Worm (Caenorhabditis elegans) whole organism, L1 larva: ENCODE results near the gene T06D8.10.

Source experiments
- C16A3.4 ChIP-seq: fragments of 150-350 bp; optimal IDR thresholded peaks from 2 replicates; lab custom pipeline; 2014; ENCODE audit warnings: missing biosample characterization, missing genetic modification characterization
- C34B4.2 ChIP-seq: sonication (generic microtip); optimal IDR thresholded peaks from 2 replicates; lab custom pipeline; 2017; ENCODE audit warnings: mild to moderate bottlenecking, missing genetic modification characterization, missing compliant biosample characterization
- F16B12.6 ChIP-seq: fragments of 150-350 bp; optimal IDR thresholded peaks from 2 replicates; lab custom pipeline; 2014; ENCODE audit warnings: missing biosample characterization, missing genetic modification characterization
- Y116A8C.19 ChIP-seq: sonication (generic microtip); optimal IDR thresholded peaks from 2 replicates; lab custom pipeline; 2016; ENCODE audit warnings: missing compliant biosample characterization, missing genetic modification characterization, borderline replicate concordance
- alr-1 ChIP-seq: fragments of 200-800 bp; sonication (Bioruptor generic); optimal IDR thresholded peaks from 2 replicates; lab custom pipeline; 2018; ENCODE audit warnings: borderline replicate concordance, mild to moderate bottlenecking, missing genetic modification characterization, missing compliant biosample characterization
- blmp-1 ChIP-seq: fragments of 150-350 bp; optimal IDR thresholded peaks from 2 replicates; lab custom pipeline; 2014; ENCODE audit warnings: missing biosample characterization, missing genetic modification characterization
- ceh-90 ChIP-seq: sonication (generic microtip); optimal IDR thresholded peaks from 2 replicates; lab custom pipeline; 2016; ENCODE audit warnings: missing genetic modification characterization, missing compliant biosample characterization
- ces-1 ChIP-seq: fragments of 150-350 bp; optimal IDR thresholded peaks from 2 replicates; lab custom pipeline; 2014; ENCODE audit warnings: missing biosample characterization, missing genetic modification reagents, missing genetic modification characterization
- dpl-1 ChIP-seq, 3 experiments: fragments of 150-350 bp in 2 of 3; sonication (generic microtip) in 1 of 3; optimal IDR thresholded peaks; 2 replicates each; lab custom pipeline; 2014 to 2017; ENCODE audit warnings: missing biosample characterization in 3 of 3, missing genetic modification characterization in 3 of 3, missing genetic modification reagents in 3 of 3
- efl-1 ChIP-seq, 4 experiments: fragments of 150-350 bp; optimal IDR thresholded peaks in 3 of 4; peaks in 1 of 4; 1 replicate in 1 of 4; 2 replicates in 3 of 4; lab custom pipeline; 2014; ENCODE audit warnings: missing biosample characterization in 2 of 4, missing genetic modification characterization in 2 of 4, missing genetic modification reagents in 2 of 4
- egl-13 ChIP-seq: sonication (generic microtip); optimal IDR thresholded peaks from 2 replicates; lab custom pipeline; 2016; ENCODE audit warnings: missing genotype, missing genetic modification reagents, missing genetic modification characterization, missing compliant biosample characterization
- elt-2 ChIP-seq: sonication (generic microtip); optimal IDR thresholded peaks from 2 replicates; lab custom pipeline; 2016; ENCODE audit warnings: missing genetic modification characterization, mild to moderate bottlenecking, inconsistent platforms, missing compliant biosample characterization, missing genetic modification reagents
- elt-3 ChIP-seq, 6 experiments: fragments of 150-350 bp in 1 of 6; sonication (generic microtip); optimal IDR thresholded peaks; 2 replicates each; lab custom pipeline; 2017 to 2018; ENCODE audit warnings: missing biosample characterization in 6 of 6, missing genetic modification characterization in 6 of 6, inconsistent platforms in 1 of 6
- fkh-10 ChIP-seq: sonication (generic microtip); optimal IDR thresholded peaks from 2 replicates; lab custom pipeline; 2017; ENCODE audit warnings: missing biosample characterization, missing genetic modification reagents, missing genetic modification characterization
- fkh-4 ChIP-seq: sonication (generic microtip); optimal IDR thresholded peaks from 2 replicates; lab custom pipeline; 2016; ENCODE audit warnings: missing compliant biosample characterization, missing genetic modification characterization, borderline replicate concordance
- fkh-8 ChIP-seq: sonication (generic microtip); optimal IDR thresholded peaks from 2 replicates; lab custom pipeline; 2016; ENCODE audit warnings: mild to moderate bottlenecking, missing genetic modification characterization, missing compliant biosample characterization
- grh-1 ChIP-seq: fragments of 200-800 bp; sonication (Bioruptor generic); IDR thresholded peaks from 2 replicates; pipeline ENCODE4 v1.3.6; 2022; ENCODE audit warnings: missing genetic modification reagents, missing genetic modification characterization, missing compliant biosample characterization
- hlh-17 ChIP-seq: fragments of 200-800 bp; sonication (Bioruptor generic); optimal IDR thresholded peaks from 2 replicates; lab custom pipeline; 2018; ENCODE audit warnings: missing genetic modification characterization, mild to moderate bottlenecking, missing compliant biosample characterization, moderate library complexity, borderline replicate concordance
- hlh-4 ChIP-seq: sonication (generic microtip); optimal IDR thresholded peaks from 2 replicates; lab custom pipeline; 2016; ENCODE audit warnings: mild to moderate bottlenecking, missing genetic modification characterization, missing compliant biosample characterization
- irx-1 ChIP-seq: sonication (generic microtip); optimal IDR thresholded peaks from 2 replicates; lab custom pipeline; 2016; ENCODE audit warnings: missing genetic modification characterization, missing compliant biosample characterization
- lin-15B ChIP-seq: fragments of 150-350 bp; sonication (generic microtip); optimal IDR thresholded peaks from 3 replicates; lab custom pipeline; 2014; ENCODE audit warnings: missing biosample characterization, missing genetic modification characterization
- lin-35 ChIP-seq, 2 experiments: fragments of 150-350 bp; optimal IDR thresholded peaks; 2 replicates each; lab custom pipeline; 2014; ENCODE audit warnings: missing biosample characterization in 2 of 2, missing genetic modification characterization in 2 of 2, missing genetic modification reagents in 2 of 2
- lin-39 ChIP-seq: fragments of 150-350 bp; optimal IDR thresholded peaks from 2 replicates; lab custom pipeline; 2014; ENCODE audit warnings: missing biosample characterization, missing genetic modification reagents, missing genetic modification characterization
- lir-3 ChIP-seq: sonication (generic microtip); optimal IDR thresholded peaks from 2 replicates; lab custom pipeline; 2016; ENCODE audit warnings: mild to moderate bottlenecking, missing genetic modification characterization, moderate library complexity, missing compliant biosample characterization; ENCODE audit not compliant: poor library complexity
- lsy-2 ChIP-seq, 2 experiments: fragments of 150-350 bp; optimal IDR thresholded peaks; 2 replicates each; lab custom pipeline; 2014; ENCODE audit warnings: missing biosample characterization in 2 of 2, missing genetic modification characterization in 2 of 2
- mdl-1 ChIP-seq, 2 experiments: fragments of 150-350 bp; optimal IDR thresholded peaks; 2 replicates each; lab custom pipeline; 2014 to 2017; ENCODE audit warnings: missing biosample characterization in 2 of 2, missing genetic modification characterization in 2 of 2, inconsistent platforms in 1 of 2
- mef-2 ChIP-seq: fragments of 150-350 bp; optimal IDR thresholded peaks from 2 replicates; lab custom pipeline; 2014; ENCODE audit warnings: missing biosample characterization, missing genetic modification characterization
- mep-1 ChIP-seq: fragments of 150-350 bp; optimal IDR thresholded peaks from 2 replicates; lab custom pipeline; 2014; ENCODE audit warnings: missing biosample characterization, missing genetic modification characterization
- nhr-19 ChIP-seq: fragments of 200-800 bp; sonication (Bioruptor generic); conservative IDR thresholded peaks from 2 replicates; pipeline ENCODE4 v1.3.6; 2022; ENCODE audit warnings: missing genetic modification characterization, missing compliant biosample characterization
- nhr-20 ChIP-seq: sonication (generic microtip); optimal IDR thresholded peaks from 2 replicates; lab custom pipeline; 2016; ENCODE audit warnings: mild to moderate bottlenecking, missing genetic modification characterization, missing compliant biosample characterization
- nhr-237 ChIP-seq: fragments of 150-350 bp; optimal IDR thresholded peaks from 2 replicates; lab custom pipeline; 2014; ENCODE audit warnings: missing biosample characterization, missing genetic modification characterization
- nhr-71 ChIP-seq: sonication (generic microtip); optimal IDR thresholded peaks from 2 replicates; lab custom pipeline; 2016; ENCODE audit warnings: mild to moderate bottlenecking, missing genetic modification characterization, moderate library complexity, missing compliant biosample characterization
- nhr-76 ChIP-seq: sonication (generic microtip); optimal IDR thresholded peaks from 2 replicates; lab custom pipeline; 2017; ENCODE audit warnings: missing biosample characterization, missing genetic modification characterization
- nhr-84 ChIP-seq: sonication (generic microtip); optimal IDR thresholded peaks from 2 replicates; lab custom pipeline; 2017; ENCODE audit warnings: missing biosample characterization, missing genetic modification characterization
- nhr-85 ChIP-seq: sonication (generic microtip); peaks from one replicate; lab custom pipeline; 2016; ENCODE audit warnings: missing genetic modification characterization, inconsistent platforms, missing compliant biosample characterization
- rnt-1 ChIP-seq: sonication (generic microtip); optimal IDR thresholded peaks from 2 replicates; lab custom pipeline; 2016; ENCODE audit warnings: mild to moderate bottlenecking, missing genetic modification characterization, moderate library complexity, missing compliant biosample characterization
- skn-1 ChIP-seq: fragments of 150-350 bp; optimal IDR thresholded peaks from 2 replicates; lab custom pipeline; 2014; ENCODE audit warnings: missing biosample characterization, missing genetic modification characterization
- snu-23 ChIP-seq: sonication (generic microtip); optimal IDR thresholded peaks from 2 replicates; lab custom pipeline; 2016; ENCODE audit warnings: missing genetic modification characterization, missing compliant biosample characterization
- sptf-1 ChIP-seq: fragments of 150-350 bp; optimal IDR thresholded peaks from 2 replicates; lab custom pipeline; 2014; ENCODE audit warnings: missing biosample characterization, missing genetic modification characterization
- swsn-7 ChIP-seq: sonication (generic microtip); optimal IDR thresholded peaks from 2 replicates; lab custom pipeline; 2016; ENCODE audit warnings: missing genetic modification characterization, missing compliant biosample characterization
- tbx-2 ChIP-seq: sonication (generic microtip); optimal IDR thresholded peaks from 2 replicates; lab custom pipeline; 2016; ENCODE audit warnings: missing genetic modification characterization, missing compliant biosample characterization
- tlp-1 ChIP-seq: fragments of 150-350 bp; optimal IDR thresholded peaks from 2 replicates; lab custom pipeline; 2014; ENCODE audit warnings: missing biosample characterization, missing genetic modification characterization
- unc-130 ChIP-seq: fragments of 150-350 bp; optimal IDR thresholded peaks from 2 replicates; lab custom pipeline; 2017; ENCODE audit warnings: missing biosample characterization, missing genetic modification characterization, inconsistent platforms
- unc-62 ChIP-seq: fragments of 150-350 bp; optimal IDR thresholded peaks from 2 replicates; lab custom pipeline; 2014; ENCODE audit warnings: missing biosample characterization, missing genetic modification reagents, missing genetic modification characterization
- unc-86 ChIP-seq: sonication (generic microtip); optimal IDR thresholded peaks from 2 replicates; lab custom pipeline; 2016; ENCODE audit warnings: missing genetic modification characterization, missing compliant biosample characterization
- unc-98 ChIP-seq: fragments of 200-800 bp; sonication (Bioruptor generic); IDR thresholded peaks from 2 replicates; pipeline ENCODE4 v1.3.6; 2022; ENCODE audit warnings: missing genetic modification characterization, missing compliant biosample characterization
- xbp-1 ChIP-seq: sonication (generic microtip); optimal IDR thresholded peaks from 2 replicates; lab custom pipeline; 2016; ENCODE audit warnings: missing genetic modification characterization, missing compliant biosample characterization
- zip-4 ChIP-seq: fragments of 200-800 bp; sonication (Bioruptor generic); optimal IDR thresholded peaks from 2 replicates; lab custom pipeline; 2018; ENCODE audit warnings: mild to moderate bottlenecking, missing genetic modification characterization, moderate library complexity, missing compliant biosample characterization
- ztf-4 ChIP-seq: fragments of 150-350 bp; optimal IDR thresholded peaks from 2 replicates; lab custom pipeline; 2014; ENCODE audit warnings: missing biosample characterization, missing genetic modification characterization

T06D8.10 gene

DNA sequence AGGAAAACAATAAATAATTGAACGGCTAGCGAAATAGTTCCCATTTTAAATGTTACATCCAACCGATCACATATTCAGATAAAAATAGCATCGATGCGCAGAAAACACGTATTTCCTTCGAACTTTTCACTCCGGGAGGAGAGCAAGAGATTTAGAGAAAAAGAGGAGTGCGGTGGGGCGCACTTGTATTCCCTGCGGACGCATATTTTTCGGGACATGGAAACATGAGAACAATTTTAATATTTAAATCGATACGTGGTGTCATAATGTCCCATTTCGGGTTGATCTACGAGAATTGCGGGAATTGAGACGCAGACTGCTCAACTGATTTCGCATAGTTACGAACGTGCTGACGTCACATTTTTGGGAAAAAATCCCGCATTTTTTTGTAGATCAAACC, 46.1 kb upstream of the T06D8.10 start, which contains the start of gene C47G2.4 (continued):
- TF ChIP-seq efl-1 (optimal IDR thresholded peaks at IDR 0.05; lab: Kevin White, UChicago) (peak; percentile 79), efl-1 (GFP tag; optimal IDR thresholded peaks at IDR 0.05 in 1 of 2; lab: Kevin White, UChicago) (peak; percentile 76 to 97), mdl-1 (tag; optimal IDR thresholded peaks at IDR 0.05; lab: Kevin White, UChicago) (peak in 1 of 2 experiments; percentile 40), elt-3 (tag; optimal IDR thresholded peaks at IDR 0.05; lab: Kevin White, UChicago) (peak in 1 of 6 experiments; percentile 20), tlp-1 (tag; lab: Kevin White, UChicago) (no peak), C34B4.2 (tag; lab: Kevin White, UChicago) (no peak), elt-2 (tag; lab: Kevin White, UChicago) (no peak), unc-62 (GFP tag; lab: Kevin White, UChicago) (no peak), mef-2 (tag; lab: Kevin White, UChicago) (no peak), swsn-7 (peak; percentile 64), nhr-85 (tag; lab: Kevin White, UChicago) (peak; percentile 76), C16A3.4 (peak; percentile 77), nhr-19 (GFP tag; lab: Robert Waterston, UW) (peak; percentile 60), snu-23 (GFP tag; lab: Kevin White, UChicago) (peak; percentile 79), fkh-8 (tag; lab: Kevin White, UChicago) (peak; percentile 49), skn-1 (tag; lab: Kevin White, UChicago) (peak; percentile 50), alr-1 (tag; lab: Kevin White, UChicago) (no peak), nhr-84 (tag; lab: Kevin White, UChicago) (no peak), ces-1 (no peak), Y116A8C.19 (tag; lab: Kevin White, UChicago) (no peak), nhr-71 (tag; lab: Kevin White, UChicago) (peak; percentile 81), nhr-76 (tag; lab: Kevin White, UChicago) (no peak), nhr-20 (peak; percentile 74), fkh-4 (tag; lab: Kevin White, UChicago) (no peak)

ce11 chrII:11290109-11290784, 42.9 kb upstream of the T06D8.10 start, which contains the start of gene C47G2.3:
TSS of gene C47G2.3 (minus strand) at chrII:11290159.
- TF ChIP-seq tbx-2 (tag; lab: Kevin White, UChicago) (peak; percentile 37), xbp-1 (tag; lab: Kevin White, UChicago) (peak; percentile 31), hlh-17 (GFP tag; lab: Kevin White, UChicago) (no peak), lsy-2 (tag; optimal IDR thresholded peaks at IDR 0.05; lab: Kevin White, UChicago) (peak; percentile 35 to 49), grh-1 (GFP tag; lab: Robert Waterston, UW) (no peak), snu-23 (GFP tag; lab: Kevin White, UChicago) (peak; percentile 48), mep-1 (tag; lab: Kevin White, UChicago) (peak; percentile 4), rnt-1 (tag; lab: Kevin White, UChicago) (peak; percentile 85), dpl-1 (GFP tag; optimal IDR thresholded peaks at IDR 0.05; lab: Kevin White, UChicago) (peak; percentile 73 to 86 (median 85)), C16A3.4 (no peak), nhr-237 (tag; lab: Kevin White, UChicago) (no peak), F16B12.6 (tag; lab: Kevin White, UChicago) (no peak), unc-86 (tag; lab: Kevin White, UChicago) (no peak), blmp-1 (peak; percentile 7), hlh-4 (tag; lab: Kevin White, UChicago) (no peak), lin-35 (GFP tag; optimal IDR thresholded peaks at IDR 0.05; lab: Kevin White, UChicago) (peak; percentile 54 to 90), sptf-1 (tag; lab: Kevin White, UChicago) (no peak), lir-3 (tag; lab: Kevin White, UChicago) (peak; percentile 60), lin-15B (no peak), irx-1 (peak; percentile 47), unc-130 (tag; lab: Kevin White, UChicago) (peak; percentile 87), fkh-10 (GFP tag; lab: Kevin White, UChicago) (no peak), ceh-90 (tag; lab: Kevin White, UChicago) (peak; percentile 75), ztf-4 (tag; lab: Kevin White, UChicago) (no peak), elt-3 (tag; optimal IDR thresholded peaks at IDR 0.05; lab: Kevin White, UChicago) (no peak), zip-4 (GFP tag; lab: Kevin White, UChicago) (no peak), lin-39 (tag; lab: Kevin White, UChicago) (peak; percentile 41), C34B4.2 (tag; lab: Kevin White, UChicago) (no peak), nhr-85 (tag; lab: Kevin White, UChicago) (peak; percentile 75), unc-98 (no peak), egl-13 (tag; lab: Kevin White, UChicago) (peak; percentile 46), skn-1 (tag; lab: Kevin White, UChicago) (peak; percentile 30)
